Fruit fly (Drosophila melanogaster) whole organism, embryonic: ENCODE measurements around the gene Cand1.

Experiments used
- Ada2b ChIP-seq: fragments of 200-800 bp; sonication (Bioruptor generic); IDR thresholded peaks from 2 replicates; pipeline ENCODE4 v1.3.6; 2022; ENCODE audit warnings: missing biosample characterization, missing genetic modification characterization
- Antp ChIP-seq: fragments of 200-800 bp; sonication (Bioruptor generic); optimal IDR thresholded peaks from 3 replicates; lab custom pipeline; 2016; ENCODE audit warnings: missing biosample characterization, missing genetic modification characterization
- Bteb2 ChIP-seq: fragments of 200-800 bp; sonication (Bioruptor generic); optimal IDR thresholded peaks from 2 replicates; lab custom pipeline; 2016; ENCODE audit warnings: missing biosample characterization, missing genetic modification characterization
- CG11456 ChIP-seq: fragments of 200-800 bp; sonication (Bioruptor generic); IDR thresholded peaks from 3 replicates; pipeline ENCODE4 v1.3.6; 2022; ENCODE audit warnings: missing biosample characterization, missing genetic modification characterization
- CG11696 ChIP-seq: fragments of 200-800 bp; sonication (Bioruptor generic); IDR thresholded peaks from 2 replicates; pipeline ENCODE4 v1.3.6; 2022; ENCODE audit warnings: missing biosample characterization, missing genetic modification characterization
- CG12299 ChIP-seq: fragments of 200-800 bp; sonication (Bioruptor generic); optimal IDR thresholded peaks from 2 replicates; lab custom pipeline; 2018; ENCODE audit warnings: missing biosample characterization, mild to moderate bottlenecking, missing genetic modification characterization
- CG14050 ChIP-seq: fragments of 200-800 bp; sonication (Bioruptor generic); IDR thresholded peaks from 3 replicates; pipeline ENCODE4 v1.3.6; 2022; ENCODE audit warnings: missing biosample characterization, missing genetic modification characterization
- CG18011 ChIP-seq: fragments of 200-800 bp; sonication (Bioruptor generic); optimal IDR thresholded peaks from 2 replicates; lab custom pipeline; 2017; ENCODE audit warnings: missing biosample characterization, missing genetic modification characterization, mild to moderate bottlenecking, moderate library complexity, missing genotype
- CG18619 ChIP-seq: fragments of 200-800 bp; sonication (Bioruptor generic); optimal IDR thresholded peaks from 3 replicates; lab custom pipeline; 2017; ENCODE audit warnings: missing biosample characterization, mild to moderate bottlenecking, missing genetic modification characterization
- CG2116 ChIP-seq: fragments of 200-800 bp; sonication (Bioruptor generic); optimal IDR thresholded peaks from 3 replicates; lab custom pipeline; 2018; ENCODE audit warnings: missing biosample characterization, mild to moderate bottlenecking, missing genetic modification characterization
- CG6765 ChIP-seq: fragments of 200-800 bp; sonication (Bioruptor generic); optimal IDR thresholded peaks from 3 replicates; lab custom pipeline; 2017; ENCODE audit warnings: missing biosample characterization, mild to moderate bottlenecking, missing genetic modification characterization
- CG6791 ChIP-seq: fragments of 200-800 bp; sonication (Bioruptor generic); IDR thresholded peaks from 3 replicates; pipeline ENCODE4 v1.3.6; 2022; ENCODE audit warnings: missing biosample characterization, missing genetic modification characterization; ENCODE audit not compliant: partially characterized antibody
- CG7745 ChIP-seq: fragments of 200-800 bp; sonication (Bioruptor generic); optimal IDR thresholded peaks from 2 replicates; lab custom pipeline; 2018; ENCODE audit warnings: missing biosample characterization, mild to moderate bottlenecking, missing genetic modification characterization, moderate library complexity
- CG9437 ChIP-seq: fragments of 200-800 bp; sonication (Bioruptor generic); optimal IDR thresholded peaks from 2 replicates; lab custom pipeline; 2018; ENCODE audit warnings: missing biosample characterization, mild to moderate bottlenecking, missing genetic modification characterization
- CG9817 ChIP-seq: fragments of 200-800 bp; sonication (Bioruptor generic); optimal IDR thresholded peaks from 2 replicates; lab custom pipeline; 2018; ENCODE audit warnings: missing biosample characterization, mild to moderate bottlenecking, missing genetic modification characterization, moderate library complexity
- Camta ChIP-seq: fragments of 200-800 bp; sonication (Bioruptor generic); optimal IDR thresholded peaks from 2 replicates; lab custom pipeline; 2016; ENCODE audit warnings: missing biosample characterization, missing genetic modification characterization
- CrebB ChIP-seq: fragments of 200-800 bp; sonication (Bioruptor generic); optimal IDR thresholded peaks from 3 replicates; lab custom pipeline; 2018; ENCODE audit warnings: missing biosample characterization, mild to moderate bottlenecking, missing genetic modification characterization
- Dad ChIP-seq: fragments of 200-800 bp; sonication (Bioruptor generic); optimal IDR thresholded peaks from 3 replicates; lab custom pipeline; 2016; ENCODE audit warnings: missing biosample characterization, missing genetic modification characterization
- Deaf1 ChIP-seq: fragments of 200-800 bp; optimal IDR thresholded peaks from 3 replicates; lab custom pipeline; 2019; ENCODE audit warnings: missing biosample characterization, mild to moderate bottlenecking, missing genetic modification characterization, moderate library complexity
- Dfd ChIP-seq, 2 experiments: fragments of >200 bp; optimal IDR thresholded peaks; 2 replicates each; lab custom pipeline; 2017; ENCODE audit warnings: missing biosample characterization in 2 of 2, missing genetic modification characterization in 2 of 2
- Hey ChIP-seq: fragments of 200-800 bp; sonication (Bioruptor generic); optimal IDR thresholded peaks from 3 replicates; lab custom pipeline; 2018; ENCODE audit warnings: missing biosample characterization, mild to moderate bottlenecking, missing genetic modification characterization
- Hr3 ChIP-seq: fragments of 200-800 bp; sonication (Bioruptor generic); optimal IDR thresholded peaks from 3 replicates; lab custom pipeline; 2016; ENCODE audit warnings: missing biosample characterization, missing genetic modification characterization
- Hr39 ChIP-seq: fragments of >200 bp; optimal IDR thresholded peaks from 2 replicates; lab custom pipeline; 2017
- Meics ChIP-seq: fragments of 200-800 bp; sonication (Bioruptor generic); optimal IDR thresholded peaks from 2 replicates; lab custom pipeline; 2017; ENCODE audit warnings: missing biosample characterization, mild to moderate bottlenecking, missing genetic modification characterization
- Mes4 ChIP-seq: fragments of 200-800 bp; sonication (Bioruptor generic); optimal IDR thresholded peaks from 2 replicates; lab custom pipeline; 2016; ENCODE audit warnings: missing biosample characterization, missing genetic modification characterization
- NK7.1 ChIP-seq: fragments of 200-800 bp; sonication (Bioruptor generic); optimal IDR thresholded peaks from 3 replicates; lab custom pipeline; 2016; ENCODE audit warnings: missing biosample characterization, missing genetic modification characterization
- Pdp1 ChIP-seq, 2 experiments: fragments of 200-800 bp; sonication (Bioruptor generic); optimal IDR thresholded peaks; 3 replicates each; lab custom pipeline; 2016; ENCODE audit warnings: missing biosample characterization in 2 of 2, missing genetic modification characterization in 2 of 2, mild to moderate bottlenecking in 1 of 2, moderate library complexity in 1 of 2
- Sry-β ChIP-seq: fragments of 200-800 bp; sonication (Bioruptor generic); optimal IDR thresholded peaks from 2 replicates; lab custom pipeline; 2018; ENCODE audit warnings: missing biosample characterization, mild to moderate bottlenecking, missing genetic modification characterization, moderate library complexity
- az2 ChIP-seq: fragments of 200-800 bp; sonication (Bioruptor generic); optimal IDR thresholded peaks from 3 replicates; lab custom pipeline; 2016; ENCODE audit warnings: missing biosample characterization, missing genetic modification characterization
- cg ChIP-seq: fragments of 200-800 bp; sonication (Bioruptor generic); optimal IDR thresholded peaks from 3 replicates; lab custom pipeline; 2019; ENCODE audit warnings: missing biosample characterization, mild to moderate bottlenecking, missing genetic modification characterization, moderate library complexity
- ems ChIP-seq: fragments of 200-800 bp; sonication (Bioruptor generic); optimal IDR thresholded peaks from 3 replicates; lab custom pipeline; 2016; ENCODE audit warnings: missing biosample characterization, missing genetic modification characterization
- exex ChIP-seq: fragments of 200-800 bp; sonication (Bioruptor generic); optimal IDR thresholded peaks from 4 replicates; lab custom pipeline; 2018; ENCODE audit warnings: missing biosample characterization, mild to moderate bottlenecking, missing genetic modification characterization, moderate library complexity
- fru ChIP-seq: fragments of >200 bp; optimal IDR thresholded peaks from 2 replicates; lab custom pipeline; 2017
- grn ChIP-seq: fragments of 200-800 bp; sonication (Bioruptor generic); optimal IDR thresholded peaks from 3 replicates; lab custom pipeline; 2017; ENCODE audit warnings: missing biosample characterization, missing genetic modification characterization
- lilli ChIP-seq: fragments of 200-800 bp; sonication (Bioruptor generic); optimal IDR thresholded peaks from 3 replicates; lab custom pipeline; 2016; ENCODE audit warnings: missing biosample characterization, missing genetic modification characterization
- maf-S ChIP-seq: fragments of 200-800 bp; sonication (Bioruptor generic); optimal IDR thresholded peaks from 2 replicates; lab custom pipeline; 2016; ENCODE audit warnings: missing biosample characterization, missing genetic modification characterization
- mam ChIP-seq: fragments of 200-800 bp; sonication (Bioruptor generic); optimal IDR thresholded peaks from 3 replicates; lab custom pipeline; 2016; ENCODE audit warnings: missing biosample characterization, missing genetic modification characterization
- pan ChIP-seq, 4 experiments: fragments of >200 bp in 3 of 4; fragments of 200-800 bp in 1 of 4; sonication (Bioruptor generic) in 1 of 4; optimal IDR thresholded peaks in 3 of 4; IDR thresholded peaks in 1 of 4; 2 replicates each; pipeline versions ENCODE4 v1.3.6 to Lab custom; 2017 to 2022; ENCODE audit warnings: missing biosample characterization in 2 of 4, missing genetic modification characterization in 2 of 4, mixed read lengths in 1 of 4
- peb ChIP-seq: fragments of 200-800 bp; sonication (Bioruptor generic); IDR thresholded peaks from 2 replicates; pipeline ENCODE4 v1.3.6; 2022; ENCODE audit warnings: missing biosample characterization, missing genetic modification characterization
- pzg ChIP-seq: fragments of 200-800 bp; sonication (Bioruptor generic); optimal IDR thresholded peaks from 3 replicates; lab custom pipeline; 2018; ENCODE audit warnings: missing biosample characterization, mild to moderate bottlenecking, missing genetic modification characterization, moderate library complexity
- ro ChIP-seq: fragments of 200-800 bp; sonication (Bioruptor generic); IDR thresholded peaks from 2 replicates; pipeline ENCODE4 v1.3.6; 2022; ENCODE audit warnings: missing biosample characterization, missing genetic modification characterization
- row ChIP-seq: fragments of 200-800 bp; sonication (Bioruptor generic); IDR thresholded peaks from 3 replicates; pipeline ENCODE4 v1.3.6; 2022; ENCODE audit warnings: missing biosample characterization, missing genetic modification characterization
- sc ChIP-seq, 3 experiments: fragments of >200 bp in 2 of 3; fragments of 200-800 bp in 1 of 3; sonication (Bioruptor generic) in 1 of 3; optimal IDR thresholded peaks; 2 replicates in 2 of 3; 3 replicates in 1 of 3; lab custom pipeline; 2017; ENCODE audit warnings: mild to moderate bottlenecking in 1 of 3, missing biosample characterization in 1 of 3, missing genetic modification characterization in 1 of 3, missing genetic modification reagents in 1 of 3
- slbo ChIP-seq: fragments of 200-800 bp; sonication (Bioruptor generic); IDR thresholded peaks from 2 replicates; pipeline ENCODE4 v1.3.6; 2022; ENCODE audit warnings: missing biosample characterization, missing genetic modification characterization
- sna ChIP-seq: fragments of 200-800 bp; sonication (Bioruptor generic); IDR thresholded peaks from 2 replicates; pipeline ENCODE4 v1.3.6; 2022; ENCODE audit warnings: missing biosample characterization, missing genetic modification characterization; ENCODE audit not compliant: partially characterized antibody
- sr ChIP-seq: fragments of 200-800 bp; sonication (Bioruptor generic); IDR thresholded peaks from 3 replicates; pipeline ENCODE4 v1.3.6; 2022; ENCODE audit warnings: missing biosample characterization, missing genetic modification characterization
- ssp ChIP-seq: fragments of 200-800 bp; sonication (Bioruptor generic); IDR thresholded peaks from 2 replicates; pipeline ENCODE4 v1.3.6; 2022; ENCODE audit warnings: missing biosample characterization, missing genetic modification characterization
- tin ChIP-seq: fragments of 200-800 bp; sonication (Bioruptor generic); optimal IDR thresholded peaks from 3 replicates; lab custom pipeline; 2016; ENCODE audit warnings: missing biosample characterization, missing genetic modification characterization
- usp ChIP-seq: fragments of >200 bp; optimal IDR thresholded peaks from 2 replicates; lab custom pipeline; 2017; ENCODE audit warnings: missing biosample characterization, missing genetic modification characterization
- vnd ChIP-seq: fragments of 200-800 bp; sonication (Bioruptor generic); IDR thresholded peaks from 3 replicates; pipeline ENCODE4 v1.3.6; 2022; ENCODE audit warnings: missing biosample characterization, missing genetic modification characterization; ENCODE audit not compliant: partially characterized antibody
- zen2 ChIP-seq: fragments of 200-800 bp; sonication (Bioruptor generic); IDR thresholded peaks from 3 replicates; pipeline ENCODE4 v1.3.6; 2022; ENCODE audit warnings: missing biosample characterization, missing genetic modification characterization; ENCODE audit not compliant: partially characterized antibody

Gene Cand1

dm6 chr2L:10366525-10366924 is 4.0 kb upstream of the Cand1 start, which contains the start of gene CG5056 (continued):
- TF ChIP-seq cg (GFP tag; lab: Kevin White, UChicago) (peak; percentile 64), Hr3 (GFP tag; lab: Kevin White, UChicago) (no peak), az2 (GFP tag; lab: Kevin White, UChicago) (no peak), lilli (GFP tag; lab: Kevin White, UChicago) (no peak), Hey (tag; lab: Kevin White, UChicago) (no peak), mam (no peak), Antp (GFP tag; lab: Kevin White, UChicago) (no peak), maf-S (no peak), CG11456 (GFP tag; lab: Robert Waterston, UW) (no peak), peb (GFP tag; lab: Robert Waterston, UW) (no peak), slbo (peak; percentile 43; the same call in 1 of the 2 replicates), CG11696 (GFP tag; lab: Robert Waterston, UW) (no peak), CG2116 (peak; percentile 56), CG18619 (GFP tag; lab: Kevin White, UChicago) (no peak), row (peak; percentile 86), CG7745 (tag; lab: Kevin White, UChicago) (no peak), tin (no peak), pan (optimal IDR thresholded peaks at IDR 0.05; lab: Kevin White, UChicago) (no peak), pan (GFP tag; optimal IDR thresholded peaks at IDR 0.05 in 1 of 2, IDR thresholded peaks at IDR 0.05 in 1 of 2) (no peak), sc (optimal IDR thresholded peaks at IDR 0.05; lab: Kevin White, UChicago) (no peak), sc (GFP tag; optimal IDR thresholded peaks at IDR 0.05; lab: Kevin White, UChicago) (no peak), grn (GFP tag; lab: Kevin White, UChicago) (no peak), sna (GFP tag; lab: Robert Waterston, UW) (no peak), Hr39 (lab: Kevin White, UChicago) (no peak), Ada2b (GFP tag; lab: Robert Waterston, UW) (no peak), Dfd (GFP tag; optimal IDR thresholded peaks at IDR 0.05; lab: Kevin White, UChicago) (no peak), zen2 (GFP tag; lab: Robert Waterston, UW) (no peak), Mes4 (no peak), sr (GFP tag; lab: Robert Waterston, UW) (no peak), pzg (peak; percentile 88), Deaf1 (tag; lab: Kevin White, UChicago) (no peak), Sry-β (peak; percentile 50), ro (no peak), CrebB (tag; lab: Kevin White, UChicago) (no peak), Pdp1 (GFP tag; optimal IDR thresholded peaks at IDR 0.05; lab: Kevin White, UChicago) (peak in 1 of 2 experiments; percentile 88), exex (tag; lab: Kevin White, UChicago) (no peak), CG6765 (GFP tag; lab: Kevin White, UChicago) (no peak), ems (GFP tag; lab: Kevin White, UChicago) (no peak), NK7.1 (no peak), CG6791 (GFP tag; lab: Robert Waterston, UW) (0 out of 3 replicates have a peak, but pooled peaks have one; percentile 25), CG9437 (GFP tag; lab: Kevin White, UChicago) (no peak), CG14050 (GFP tag; lab: Robert Waterston, UW) (no peak), vnd (no peak), ssp (peak; percentile 39; the same call in 1 of the 2 replicates), CG18011 (no peak), Dad (GFP tag; lab: Kevin White, UChicago) (no peak), usp (GFP tag; lab: Kevin White, UChicago) (no peak), Camta (GFP tag; lab: Kevin White, UChicago) (no peak), fru (lab: Kevin White, UChicago) (no peak), Meics (GFP tag; lab: Kevin White, UChicago) (no peak), Bteb2 (no peak), CG12299 (tag; lab: Kevin White, UChicago) (no peak), CG9817 (tag; lab: Kevin White, UChicago) (no peak)
